Worm (Caenorhabditis elegans) whole organism, midembryonic: ENCODE data around the gene cpr-6.

Experiments used
- T22C8.4 ChIP-seq: fragments of 200-800 bp; sonication (Bioruptor generic); IDR thresholded peaks from 2 replicates; pipeline ENCODE4 v1.3.6; 2022; ENCODE audit warnings: missing genetic modification characterization, missing compliant biosample characterization
- cog-1 ChIP-seq: sonication (generic microtip); optimal IDR thresholded peaks from 2 replicates; lab custom pipeline; 2016; ENCODE audit warnings: missing genetic modification characterization, missing compliant biosample characterization
- flt-1 ChIP-seq: fragments of 200-800 bp; sonication (Bioruptor generic); IDR thresholded peaks from 2 replicates; pipeline ENCODE4 v1.3.6; 2022; ENCODE audit warnings: missing genetic modification characterization, missing compliant biosample characterization
- klf-2 ChIP-seq: fragments of 200-800 bp; sonication (Bioruptor generic); conservative IDR thresholded peaks from 2 replicates; pipeline ENCODE4 v1.3.6; 2022; ENCODE audit warnings: missing genetic modification reagents, missing genetic modification characterization, missing compliant biosample characterization
- med-1 ChIP-seq: sonication (generic microtip); optimal IDR thresholded peaks from 2 replicates; lab custom pipeline; 2017; ENCODE audit warnings: missing genetic modification characterization, mild to moderate bottlenecking, missing compliant biosample characterization, antibody characterized with exemption, missing genetic modification reagents; ENCODE audit not compliant: insufficient read depth
- ref-1 ChIP-seq: fragments of 200-800 bp; sonication (Bioruptor generic); conservative IDR thresholded peaks from 2 replicates; pipeline ENCODE4 v1.3.6; 2022; ENCODE audit warnings: missing genetic modification reagents, missing genetic modification characterization, missing compliant biosample characterization
- tab-1 ChIP-seq: fragments of 200-800 bp; sonication (Bioruptor generic); IDR thresholded peaks from 2 replicates; pipeline ENCODE4 v1.3.6; 2022; ENCODE audit warnings: missing genetic modification characterization, missing compliant biosample characterization
- ztf-23 ChIP-seq: fragments of 200-800 bp; sonication (Bioruptor generic); IDR thresholded peaks from 2 replicates; pipeline ENCODE4 v1.3.6; 2022; ENCODE audit warnings: missing genetic modification reagents, missing genetic modification characterization, missing compliant biosample characterization
- ztf-29 ChIP-seq: fragments of 200-800 bp; sonication (Bioruptor generic); IDR thresholded peaks from 2 replicates; pipeline ENCODE4 v1.3.6; 2022; ENCODE audit warnings: missing genetic modification reagents, missing genetic modification characterization, missing compliant biosample characterization

Gene cpr-6

DNA sequence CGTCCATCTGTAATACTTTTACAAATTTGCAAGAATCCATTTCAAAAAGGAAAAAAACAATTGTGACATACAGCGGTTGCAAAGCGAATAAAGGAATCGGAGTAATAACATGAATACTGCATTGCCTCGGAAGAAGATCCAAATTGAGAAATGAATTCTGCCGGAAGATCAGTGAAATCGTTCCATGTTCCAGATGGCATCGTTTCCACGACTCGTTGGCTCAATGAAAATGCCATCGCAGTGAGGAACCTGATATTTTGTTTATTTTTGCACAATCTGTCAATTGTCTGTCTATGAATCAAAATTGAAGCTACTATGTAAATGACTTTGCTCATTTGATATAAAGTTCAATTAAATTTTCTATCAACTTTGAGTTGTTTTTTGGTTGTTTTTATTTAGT lies 23.6 kb downstream of the cpr-6 start:
- TF ChIP-seq klf-2 (GFP tag; lab: Robert Waterston, UW) = no peak
- TF ChIP-seq T22C8.4 (GFP tag; lab: Robert Waterston, UW) = no peak
- TF ChIP-seq ztf-23 = no peak
- no peak for TF ChIP-seq ztf-29 (GFP tag; lab: Robert Waterston, UW)
- TF ChIP-seq tab-1 = no peak
- no peak for TF ChIP-seq med-1 (GFP tag; lab: Kevin White, UChicago)
- no peak for TF ChIP-seq ref-1 (GFP tag; lab: Robert Waterston, UW)
- no peak for TF ChIP-seq cog-1 (tag; lab: Kevin White, UChicago)
- no peak for TF ChIP-seq flt-1 (GFP tag; lab: Robert Waterston, UW)

DNA sequence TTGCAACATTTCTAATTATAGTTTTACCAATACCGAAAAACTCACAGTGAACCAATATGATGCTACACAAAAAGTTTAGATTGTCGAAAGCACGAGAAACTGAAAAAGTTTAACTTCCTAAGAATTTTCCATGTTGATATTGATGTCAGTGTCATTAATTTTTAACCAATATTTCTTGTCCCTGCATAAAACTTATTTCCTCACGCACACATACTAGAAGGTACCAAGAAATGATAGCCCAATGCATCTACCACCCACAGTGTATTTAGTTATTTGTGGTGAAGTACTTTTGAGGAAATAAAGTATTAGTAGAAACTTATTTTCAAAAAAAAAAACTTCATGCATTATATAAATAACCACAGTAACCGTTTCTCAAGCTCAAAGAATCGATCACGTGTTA lies 24.4 kb downstream of the cpr-6 start, which contains the start of gene aexr-2:
aexr-2 (minus strand) TSS at position 101 of the 400 bp plus-strand sequence.
- TF ChIP-seq ztf-23 = no peak
- TF ChIP-seq T22C8.4 (GFP tag; lab: Robert Waterston, UW) = no peak
- TF ChIP-seq cog-1 (tag; lab: Kevin White, UChicago) = no peak
- TF ChIP-seq klf-2 (GFP tag; lab: Robert Waterston, UW) = no peak
- no peak for TF ChIP-seq ztf-29 (GFP tag; lab: Robert Waterston, UW)
- no peak for TF ChIP-seq tab-1
- no peak for TF ChIP-seq med-1 (GFP tag; lab: Kevin White, UChicago)
- TF ChIP-seq flt-1 (GFP tag; lab: Robert Waterston, UW) = no peak
- no peak for TF ChIP-seq ref-1 (GFP tag; lab: Robert Waterston, UW)

DNA sequence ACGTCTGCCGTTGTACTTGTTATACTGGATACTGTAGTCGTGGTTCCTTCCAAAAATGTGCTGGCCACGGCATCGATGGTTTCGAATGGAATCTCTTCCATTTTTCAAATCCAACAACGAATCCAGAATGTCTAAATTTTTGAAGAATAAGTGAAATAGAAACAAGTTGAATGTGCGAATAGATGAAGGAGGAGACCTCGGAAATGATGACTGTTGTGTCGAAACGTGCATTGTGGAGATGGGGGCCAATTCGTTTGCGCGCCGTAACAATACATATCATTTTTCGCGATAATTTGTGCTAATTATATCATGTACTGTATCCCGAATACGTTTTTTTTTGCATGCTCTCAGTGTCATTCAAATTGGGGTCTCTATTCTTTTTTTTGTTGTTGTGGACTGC lies 28.2 kb downstream of the cpr-6 start, which contains the start of gene aexr-1:
aexr-1 (minus strand) TSS at position 101 of the 400 bp plus-strand sequence.
- TF ChIP-seq tab-1 (no peak), cog-1 (tag; lab: Kevin White, UChicago) (no peak), klf-2 (GFP tag; lab: Robert Waterston, UW) (no peak), ztf-29 (GFP tag; lab: Robert Waterston, UW) (no peak), flt-1 (GFP tag; lab: Robert Waterston, UW) (no peak), ztf-23 (no peak), ref-1 (GFP tag; lab: Robert Waterston, UW) (no peak), med-1 (GFP tag; lab: Kevin White, UChicago) (no peak), T22C8.4 (GFP tag; lab: Robert Waterston, UW) (no peak)

DNA sequence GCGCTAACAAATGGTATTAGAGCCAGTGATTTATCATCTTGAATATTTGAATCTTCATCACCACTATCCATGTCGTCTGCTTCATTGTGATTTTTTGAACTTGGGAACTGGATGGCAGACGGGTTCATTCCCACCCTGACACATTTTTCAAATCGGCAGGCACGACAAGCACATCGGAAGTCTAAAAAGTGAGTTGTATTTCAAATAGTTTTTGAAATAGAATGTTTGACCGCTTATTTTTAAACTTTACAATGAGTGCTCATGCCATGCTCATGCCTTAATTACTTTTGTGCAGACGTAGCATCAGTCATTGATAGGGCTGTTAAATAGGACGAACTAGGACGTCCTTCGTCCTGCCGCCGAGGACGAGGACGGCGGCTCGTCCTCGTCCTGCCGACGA lies 30.9 kb downstream of the cpr-6 start:
- TF ChIP-seq ztf-29 (GFP tag; lab: Robert Waterston, UW) (no peak), tab-1 (no peak), flt-1 (GFP tag; lab: Robert Waterston, UW) (no peak), cog-1 (tag; lab: Kevin White, UChicago) (no peak), ztf-23 (no peak), T22C8.4 (GFP tag; lab: Robert Waterston, UW) (no peak), med-1 (GFP tag; lab: Kevin White, UChicago) (no peak), klf-2 (GFP tag; lab: Robert Waterston, UW) (no peak), ref-1 (GFP tag; lab: Robert Waterston, UW) (no peak)

DNA sequence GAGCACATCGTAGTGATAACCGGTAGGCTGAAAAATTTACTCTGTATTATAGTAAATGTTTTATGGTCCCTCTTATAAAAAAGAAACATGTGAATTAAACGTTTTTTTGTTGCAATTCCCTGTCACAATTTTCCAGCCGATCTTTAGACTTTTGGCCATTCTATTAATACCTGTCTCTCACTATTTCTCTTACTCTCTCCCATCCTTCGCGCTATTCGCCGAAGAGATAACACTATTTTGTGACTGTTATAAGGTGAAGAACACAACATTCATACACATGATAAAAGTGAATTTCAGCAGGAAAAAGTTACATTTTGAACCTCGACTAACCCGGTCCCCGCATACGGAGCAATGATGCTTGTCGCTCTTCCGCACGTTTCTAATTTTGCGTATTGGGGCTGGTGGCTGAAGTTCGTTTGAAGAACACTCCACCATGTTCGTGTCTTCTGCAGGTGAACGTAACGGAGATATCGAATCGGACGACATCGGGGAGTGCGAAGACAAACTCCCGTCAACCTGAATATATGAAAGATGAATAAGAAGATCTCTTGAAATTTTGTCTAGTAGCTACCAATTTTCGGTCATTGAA lies 32.1 kb downstream of the cpr-6 start:
- TF ChIP-seq ztf-29 (GFP tag; lab: Robert Waterston, UW) = no peak

DNA sequence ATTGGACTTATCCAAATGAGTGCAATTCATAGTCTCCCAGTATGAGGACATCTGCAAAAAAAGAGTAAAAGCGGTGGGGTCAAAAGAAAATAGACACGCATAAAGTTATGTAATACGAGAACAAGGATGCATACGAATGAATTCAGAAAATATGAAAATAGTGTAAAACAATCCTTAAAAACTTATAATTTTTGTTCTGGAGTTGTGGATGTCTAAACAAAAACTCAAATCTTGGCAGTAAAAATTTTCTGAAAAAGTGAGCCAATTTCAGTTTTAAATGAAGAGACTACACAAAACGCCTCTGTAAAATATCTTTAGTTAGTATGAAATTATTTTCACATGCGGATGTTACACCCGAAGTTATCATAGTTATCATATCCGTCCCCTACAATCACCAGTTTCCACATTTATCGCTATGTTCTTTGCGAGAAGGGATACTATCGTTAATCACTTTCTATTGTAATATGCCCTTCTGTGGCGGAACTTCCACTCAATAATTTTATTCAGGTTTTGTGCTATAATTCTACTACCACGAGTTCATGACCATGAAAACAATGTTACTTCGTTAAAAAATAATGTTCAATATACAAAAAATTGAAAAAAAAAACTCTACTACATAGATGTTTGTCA lies 33.7 kb downstream of the cpr-6 start, which contains the start of gene nhr-120:
nhr-120 (minus strand) TSS at position 51 of the 630 bp plus-strand sequence.
- TF ChIP-seq ztf-29 (GFP tag; lab: Robert Waterston, UW) = no peak
- no peak for TF ChIP-seq ztf-23
- TF ChIP-seq ref-1 (GFP tag; lab: Robert Waterston, UW) = no peak

DNA sequence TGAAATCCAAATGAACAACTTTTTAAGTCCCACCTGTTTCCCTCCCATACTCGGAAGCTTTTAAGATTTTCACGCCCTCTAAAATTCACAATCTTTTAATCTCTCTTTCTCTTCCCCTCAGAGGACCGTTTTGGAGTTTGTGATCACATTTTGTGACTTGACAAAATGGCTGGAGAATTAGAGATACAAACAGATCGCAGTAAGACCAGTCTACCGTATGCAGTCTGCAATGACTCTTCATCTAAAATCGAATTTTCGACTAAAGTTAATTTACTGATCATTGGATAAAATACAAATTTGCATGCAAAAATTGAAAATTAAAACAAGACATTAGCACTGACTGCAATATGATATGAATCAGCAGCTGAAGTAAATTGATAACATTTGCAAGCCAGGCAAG lies 34.5 kb downstream of the cpr-6 start:
- TF ChIP-seq med-1 (GFP tag; lab: Kevin White, UChicago) (no peak), T22C8.4 (GFP tag; lab: Robert Waterston, UW) (no peak), tab-1 (no peak), ztf-23 (no peak), klf-2 (GFP tag; lab: Robert Waterston, UW) (no peak), ztf-29 (GFP tag; lab: Robert Waterston, UW) (no peak), cog-1 (tag; lab: Kevin White, UChicago) (no peak), ref-1 (GFP tag; lab: Robert Waterston, UW) (no peak), flt-1 (GFP tag; lab: Robert Waterston, UW) (no peak)

DNA sequence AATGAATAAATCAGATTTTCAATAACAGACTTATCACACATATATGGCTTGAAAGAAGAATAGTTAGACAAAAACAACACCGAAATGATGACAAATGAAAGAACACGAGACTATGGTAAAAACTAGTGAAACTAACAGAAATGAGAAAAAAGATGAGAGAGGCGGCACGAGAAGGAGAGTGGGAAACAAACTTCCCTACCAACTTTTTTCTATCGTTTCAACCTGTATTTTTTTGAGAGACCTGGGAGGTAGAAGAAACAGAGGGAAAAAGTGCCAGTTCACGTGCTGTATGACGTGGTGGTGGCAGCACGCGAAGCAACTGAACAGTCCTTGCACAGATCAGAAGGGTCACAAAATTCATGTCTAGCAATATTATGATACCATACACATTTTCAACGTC lies 35.8 kb downstream of the cpr-6 start:
- TF ChIP-seq flt-1 (GFP tag; lab: Robert Waterston, UW) (no peak), T22C8.4 (GFP tag; lab: Robert Waterston, UW) (no peak), ztf-23 (no peak), med-1 (GFP tag; lab: Kevin White, UChicago) (no peak), cog-1 (tag; lab: Kevin White, UChicago) (no peak), ztf-29 (GFP tag; lab: Robert Waterston, UW) (no peak), ref-1 (GFP tag; lab: Robert Waterston, UW) (no peak), klf-2 (GFP tag; lab: Robert Waterston, UW) (no peak), tab-1 (no peak)

DNA sequence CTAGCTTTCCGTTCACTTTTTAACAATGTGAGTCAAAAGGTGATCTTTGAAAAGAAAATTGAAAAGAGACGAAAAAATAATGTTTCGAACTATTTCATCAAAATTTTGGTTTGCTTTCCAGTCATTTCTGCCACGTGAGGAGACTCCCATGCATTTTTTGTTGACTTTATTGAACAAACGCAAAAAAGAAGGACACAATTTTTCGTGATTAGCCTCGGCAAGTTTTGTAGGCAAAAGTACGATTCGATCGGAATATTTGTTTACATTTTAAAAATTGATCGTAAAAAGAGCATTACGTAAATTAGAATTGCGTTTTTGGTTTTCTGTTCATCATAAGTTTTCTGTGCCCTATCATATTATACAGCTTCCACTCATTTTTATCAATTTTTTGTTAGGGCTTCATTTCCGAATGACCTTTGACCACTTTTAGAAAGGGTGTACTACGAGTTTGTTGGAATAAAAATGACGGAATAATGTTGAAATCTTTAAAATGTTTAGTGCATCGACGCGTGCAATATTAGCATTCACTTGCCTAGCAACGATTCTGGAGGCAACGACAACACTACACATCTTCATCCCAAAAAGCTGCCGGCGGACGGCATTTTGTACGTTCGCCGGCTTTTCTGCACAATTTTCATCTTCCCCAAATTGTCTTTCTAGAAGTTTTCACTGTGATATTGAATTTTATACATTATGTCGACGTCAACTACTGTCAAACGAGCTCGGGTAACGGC lies 38.1 kb downstream of the cpr-6 start, which contains the start of gene C56E10.3:
C56E10.3 (plus strand) TSS at position 684 of the 734 bp plus-strand sequence.
- TF ChIP-seq ztf-29 (GFP tag; lab: Robert Waterston, UW) (no peak), cog-1 (tag; lab: Kevin White, UChicago) (no peak), flt-1 (GFP tag; lab: Robert Waterston, UW) (no peak), tab-1 (no peak), med-1 (GFP tag; lab: Kevin White, UChicago) (no peak), ref-1 (GFP tag; lab: Robert Waterston, UW) (no peak), ztf-23 (no peak), T22C8.4 (GFP tag; lab: Robert Waterston, UW) (no peak), klf-2 (GFP tag; lab: Robert Waterston, UW) (no peak)
